Worm (Caenorhabditis elegans) whole organism, mixed stage, embryonic: ENCODE results near the gene Y69A2AR.16.

ENCODE experiments used
- M03D4.4 ChIP-seq: sonication (generic microtip); optimal IDR thresholded peaks from 2 replicates; lab custom pipeline; 2017; ENCODE audit warnings: mild to moderate bottlenecking, missing genetic modification characterization, missing compliant biosample characterization
- bed-3 ChIP-seq: fragments of 200-800 bp; sonication (Bioruptor generic); optimal IDR thresholded peaks from 3 replicates; lab custom pipeline; 2018; ENCODE audit warnings: mild to moderate bottlenecking, missing genetic modification characterization, moderate library complexity, missing compliant biosample characterization
- blmp-1 ChIP-seq: fragments of 150-350 bp; optimal IDR thresholded peaks from 2 replicates; lab custom pipeline; 2014; ENCODE audit warnings: missing biosample characterization, missing genetic modification characterization
- ceh-39 ChIP-seq: fragments of 150-350 bp; optimal IDR thresholded peaks from 2 replicates; lab custom pipeline; 2014; ENCODE audit warnings: missing biosample characterization, missing genetic modification characterization
- ceh-43 ChIP-seq: fragments of 200-800 bp; sonication (Bioruptor generic); optimal IDR thresholded peaks from 2 replicates; lab custom pipeline; 2018; ENCODE audit warnings: mild to moderate bottlenecking, missing genetic modification characterization, moderate library complexity, missing compliant biosample characterization
- ceh-83 ChIP-seq: fragments of 200-800 bp; sonication (Bioruptor generic); optimal IDR thresholded peaks from 2 replicates; lab custom pipeline; 2018; ENCODE audit warnings: mild to moderate bottlenecking, missing genetic modification characterization, missing compliant biosample characterization
- ces-1 ChIP-seq: fragments of 150-350 bp; optimal IDR thresholded peaks from 2 replicates; lab custom pipeline; 2014; ENCODE audit warnings: missing biosample characterization, missing genetic modification reagents, missing genetic modification characterization
- drap-1 ChIP-seq: fragments of 200-800 bp; sonication (Bioruptor generic); optimal IDR thresholded peaks from 3 replicates; lab custom pipeline; 2018; ENCODE audit warnings: mild to moderate bottlenecking, missing genetic modification characterization, missing compliant biosample characterization
- elt-1 ChIP-seq: sonication (generic microtip); optimal IDR thresholded peaks from 2 replicates; lab custom pipeline; 2017; ENCODE audit warnings: missing genetic modification characterization, mild to moderate bottlenecking, missing compliant biosample characterization, antibody characterized with exemption, moderate library complexity, borderline replicate concordance; ENCODE audit not compliant: insufficient read depth
- elt-3 ChIP-seq: fragments of 150-350 bp; optimal IDR thresholded peaks from 2 replicates; lab custom pipeline; 2014; ENCODE audit warnings: missing biosample characterization, missing genetic modification characterization
- flh-1 ChIP-seq: fragments of 200-800 bp; sonication (Bioruptor generic); optimal IDR thresholded peaks from 2 replicates; lab custom pipeline; 2018; ENCODE audit warnings: mild to moderate bottlenecking, missing genetic modification characterization, moderate library complexity, missing compliant biosample characterization
- hlh-1 ChIP-seq: fragments of 150-350 bp; optimal IDR thresholded peaks from 2 replicates; lab custom pipeline; 2014; ENCODE audit warnings: missing biosample characterization, missing genetic modification reagents, missing genetic modification characterization
- lin-13 ChIP-seq: fragments of 150-350 bp; optimal IDR thresholded peaks from 2 replicates; lab custom pipeline; 2014; ENCODE audit warnings: missing biosample characterization, missing genetic modification characterization
- lin-32 ChIP-seq: fragments of 200-800 bp; sonication (Bioruptor generic); optimal IDR thresholded peaks from 2 replicates; lab custom pipeline; 2018; ENCODE audit warnings: mild to moderate bottlenecking, missing genetic modification characterization, missing compliant biosample characterization
- lsy-2 ChIP-seq: fragments of 150-350 bp; optimal IDR thresholded peaks from 2 replicates; lab custom pipeline; 2014; ENCODE audit warnings: missing biosample characterization, missing genetic modification characterization
- mab-5 ChIP-seq: fragments of 150-350 bp; optimal IDR thresholded peaks from 2 replicates; lab custom pipeline; 2014; ENCODE audit warnings: missing biosample characterization, missing genetic modification characterization
- mls-2 ChIP-seq: sonication (generic microtip); optimal IDR thresholded peaks from 2 replicates; lab custom pipeline; 2016; ENCODE audit warnings: mild to moderate bottlenecking, missing genetic modification characterization, moderate library complexity, missing compliant biosample characterization
- nhr-12 ChIP-seq: fragments of 150-350 bp; optimal IDR thresholded peaks from 2 replicates; lab custom pipeline; 2014; ENCODE audit warnings: missing biosample characterization, missing genetic modification characterization
- nhr-2 ChIP-seq: fragments of 150-350 bp; optimal IDR thresholded peaks from 2 replicates; lab custom pipeline; 2014; ENCODE audit warnings: missing biosample characterization, missing genetic modification characterization
- nhr-237 ChIP-seq: fragments of 150-350 bp; optimal IDR thresholded peaks from 2 replicates; lab custom pipeline; 2014; ENCODE audit warnings: missing biosample characterization, missing genetic modification characterization
- nhr-28 ChIP-seq: fragments of 150-350 bp; optimal IDR thresholded peaks from 2 replicates; lab custom pipeline; 2014; ENCODE audit warnings: missing biosample characterization, missing genetic modification characterization
- nhr-76 ChIP-seq: sonication (generic microtip); optimal IDR thresholded peaks from 2 replicates; lab custom pipeline; 2017; ENCODE audit warnings: missing biosample characterization, missing genetic modification characterization
- pha-4 ChIP-seq: fragments of 150-350 bp; optimal IDR thresholded peaks from 2 replicates; lab custom pipeline; 2018; ENCODE audit warnings: missing biosample characterization, missing genetic modification reagents, missing genetic modification characterization
- sem-2 ChIP-seq: fragments of 200-800 bp; sonication (Bioruptor generic); optimal IDR thresholded peaks from 2 replicates; lab custom pipeline; 2018; ENCODE audit warnings: mild to moderate bottlenecking, missing genetic modification characterization, missing compliant biosample characterization
- snpc-4 ChIP-seq: fragments of 150-350 bp; optimal IDR thresholded peaks from 2 replicates; lab custom pipeline; 2014; ENCODE audit warnings: missing biosample characterization, missing genetic modification characterization
- sptf-1 ChIP-seq: sonication (generic microtip); optimal IDR thresholded peaks from 2 replicates; lab custom pipeline; 2017; ENCODE audit warnings: mild to moderate bottlenecking, missing genetic modification characterization, moderate library complexity, missing compliant biosample characterization
- tbx-8 ChIP-seq: fragments of 200-800 bp; sonication (Bioruptor generic); optimal IDR thresholded peaks from 2 replicates; lab custom pipeline; 2018; ENCODE audit warnings: mild to moderate bottlenecking, missing genetic modification characterization, moderate library complexity, missing compliant biosample characterization
- unc-120 ChIP-seq: sonication (generic microtip); optimal IDR thresholded peaks from 2 replicates; lab custom pipeline; 2017; ENCODE audit warnings: missing genetic modification characterization, missing compliant biosample characterization; ENCODE audit not compliant: poor library complexity, severe bottlenecking
- unc-39 ChIP-seq: fragments of 150-350 bp; optimal IDR thresholded peaks from 2 replicates; lab custom pipeline; 2014; ENCODE audit warnings: missing biosample characterization, missing genetic modification characterization
- unc-62 ChIP-seq: fragments of 150-350 bp; optimal IDR thresholded peaks from 2 replicates; lab custom pipeline; 2014; ENCODE audit warnings: missing biosample characterization, missing genetic modification reagents, missing genetic modification characterization
- zip-8 ChIP-seq: fragments of 150-350 bp; optimal IDR thresholded peaks from 2 replicates; lab custom pipeline; 2014; ENCODE audit warnings: missing biosample characterization, missing genetic modification characterization
- ztf-11 ChIP-seq: fragments of 150-350 bp; optimal IDR thresholded peaks from 2 replicates; lab custom pipeline; 2014; ENCODE audit warnings: missing biosample characterization, missing genetic modification characterization

Y69A2AR.16 gene

DNA sequence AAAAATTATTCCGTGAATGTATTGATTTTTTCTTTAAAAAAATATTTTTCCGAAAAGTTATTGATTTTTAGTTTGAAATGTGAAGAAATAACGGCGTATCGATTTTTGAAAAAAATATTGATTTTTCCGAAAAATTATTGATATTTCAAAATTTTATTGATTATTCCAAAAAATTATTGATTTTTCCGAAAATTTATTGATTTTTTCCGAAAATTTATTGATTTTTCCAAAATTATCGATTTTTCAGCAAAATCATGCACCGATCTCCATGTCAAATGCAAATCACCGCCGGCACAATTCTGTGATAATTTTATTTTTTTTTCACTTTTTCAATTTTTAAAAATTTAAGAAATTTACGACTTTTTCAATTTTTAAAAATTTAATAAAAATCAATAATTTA, 51.9 kb downstream of the Y69A2AR.16 start:
- TF ChIP-seq blmp-1 (no peak), lsy-2 (tag; lab: Kevin White, UChicago) (no peak), lin-32 (GFP tag; lab: Kevin White, UChicago) (no peak), ceh-43 (GFP tag; lab: Kevin White, UChicago) (no peak), ztf-11 (tag; lab: Kevin White, UChicago) (no peak), drap-1 (GFP tag; lab: Kevin White, UChicago) (no peak), sem-2 (no peak), lin-13 (tag; lab: Kevin White, UChicago) (no peak), snpc-4 (tag; lab: Kevin White, UChicago) (no peak), bed-3 (no peak), nhr-12 (tag; lab: Kevin White, UChicago) (no peak), mab-5 (no peak), sptf-1 (no peak), mls-2 (no peak)
- TF ChIP-seq, all 35 proteins: peak for 0

DNA sequence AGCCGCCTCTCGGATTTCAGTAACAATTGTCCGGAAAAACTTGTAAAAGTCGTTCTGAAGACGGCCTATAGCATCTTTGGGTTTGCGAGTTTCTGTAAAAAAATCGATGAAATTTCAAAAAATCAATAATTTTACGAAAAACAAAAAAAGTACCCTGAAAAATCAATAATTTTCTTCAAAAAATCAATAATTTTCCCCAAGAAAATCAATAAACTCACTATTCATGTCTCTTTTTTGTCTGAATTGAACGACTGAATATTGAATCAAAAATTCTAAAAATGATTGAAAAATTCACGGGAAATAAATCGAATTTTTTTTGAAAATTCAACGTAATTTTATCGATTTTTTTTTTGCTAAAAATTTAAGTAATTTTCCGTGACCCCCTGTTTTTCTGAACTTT, 53.8 kb downstream of the Y69A2AR.16 start, which contains the start of gene Y69A2AR.23:
TSS of gene Y69A2AR.23 (minus strand) at position 267 of the 400 bp plus-strand sequence.
- TF ChIP-seq pha-4 (tag; lab: Kevin White, UChicago) (no peak), sptf-1 (no peak), nhr-2 (tag; lab: Kevin White, UChicago) (no peak), lsy-2 (tag; lab: Kevin White, UChicago) (no peak), ceh-39 (tag; lab: Kevin White, UChicago) (no peak)

DNA sequence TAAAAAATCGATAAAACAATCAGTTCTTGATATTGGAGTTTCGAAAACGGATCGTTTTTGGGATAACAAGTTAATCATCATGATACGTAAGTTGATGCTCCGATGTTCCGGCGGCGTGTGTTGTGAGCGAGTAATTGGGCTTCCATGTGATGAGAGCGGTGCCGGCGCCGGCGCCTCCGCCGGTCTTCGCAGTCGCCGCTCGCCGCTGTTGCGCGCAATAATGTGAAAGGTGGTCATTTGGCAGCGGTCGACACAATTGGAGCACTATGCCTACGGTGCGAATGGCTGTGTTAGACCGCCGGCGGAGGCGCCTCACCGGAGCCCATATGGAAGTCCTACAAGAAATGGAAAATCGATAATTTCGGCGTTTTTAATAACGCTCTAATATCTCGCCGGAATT, 54.2 kb downstream of the Y69A2AR.16 start:
- TF ChIP-seq nhr-76, result no peak
- TF ChIP-seq tbx-8, result no peak
- no peak for TF ChIP-seq sem-2
- no peak for TF ChIP-seq unc-120 (tag; lab: Kevin White, UChicago)
- no peak for TF ChIP-seq unc-62 (GFP tag; lab: Kevin White, UChicago)
- TF ChIP-seq lin-13 (tag; lab: Kevin White, UChicago), result no peak
- TF ChIP-seq nhr-12 (tag; lab: Kevin White, UChicago), result no peak
- no peak for TF ChIP-seq hlh-1 (tag; lab: Kevin White, UChicago)
- TF ChIP-seq elt-1 (tag; lab: Kevin White, UChicago), result no peak
- no peak for TF ChIP-seq nhr-28 (tag; lab: Kevin White, UChicago)

DNA sequence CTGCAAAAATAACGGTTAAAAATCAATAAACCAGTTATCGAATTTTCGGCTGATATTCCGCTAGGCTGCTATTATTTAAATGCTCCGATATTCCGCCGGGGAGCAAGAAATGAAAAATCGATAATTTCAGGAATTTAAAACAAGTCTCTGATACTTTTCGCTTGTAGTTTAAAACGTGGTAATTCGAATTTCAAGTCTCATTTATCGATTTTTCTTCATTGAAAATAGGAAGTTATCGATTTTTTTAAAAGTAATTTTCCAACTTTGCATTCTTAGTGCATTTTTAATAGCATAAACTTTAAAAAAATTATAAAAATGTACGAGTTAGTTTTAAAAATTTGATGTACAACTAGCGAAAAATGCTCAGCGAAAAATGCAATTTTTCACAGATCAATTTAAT, 54.7 kb downstream of the Y69A2AR.16 start:
- TF ChIP-seq bed-3 (no peak), ceh-83 (GFP tag; lab: Kevin White, UChicago) (no peak), M03D4.4 (no peak), ces-1 (GFP tag; lab: Kevin White, UChicago) (no peak), elt-3 (tag; lab: Kevin White, UChicago) (no peak), mls-2 (no peak), nhr-2 (tag; lab: Kevin White, UChicago) (no peak), lsy-2 (tag; lab: Kevin White, UChicago) (no peak), unc-39 (tag; lab: Kevin White, UChicago) (no peak), drap-1 (GFP tag; lab: Kevin White, UChicago) (no peak), ceh-43 (GFP tag; lab: Kevin White, UChicago) (no peak)
- TF ChIP-seq, all 35 proteins: peak for 0

DNA sequence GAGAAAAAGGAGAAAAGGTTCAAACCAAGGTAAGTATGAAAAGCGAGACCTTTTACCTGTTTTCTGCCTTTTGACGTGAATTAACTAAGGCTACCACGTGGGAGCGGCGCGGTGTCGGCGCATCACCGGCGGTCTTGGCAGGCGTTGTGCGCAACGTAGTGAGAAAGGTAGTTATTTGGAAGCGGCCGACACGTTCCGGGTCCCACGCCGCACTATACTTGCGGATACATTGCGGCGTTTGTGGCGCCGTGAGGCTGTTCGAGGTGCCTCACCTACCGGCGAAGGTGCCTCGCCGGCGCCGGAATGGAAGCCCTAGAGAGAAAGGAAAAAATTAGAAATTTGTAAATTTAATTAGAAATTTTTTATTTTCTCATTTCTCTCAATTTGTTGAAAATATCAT, 55.3 kb downstream of the Y69A2AR.16 start:
- TF ChIP-seq nhr-76, result no peak
- TF ChIP-seq snpc-4 (tag; lab: Kevin White, UChicago), result no peak
- TF ChIP-seq flh-1 (GFP tag; lab: Kevin White, UChicago), result no peak
- TF ChIP-seq unc-120 (tag; lab: Kevin White, UChicago), result no peak
- no peak for TF ChIP-seq drap-1 (GFP tag; lab: Kevin White, UChicago)
- TF ChIP-seq ceh-43 (GFP tag; lab: Kevin White, UChicago), result no peak
- TF ChIP-seq nhr-2 (tag; lab: Kevin White, UChicago), result no peak
- TF ChIP-seq zip-8, result no peak
- no peak for TF ChIP-seq nhr-237 (tag; lab: Kevin White, UChicago)
- TF ChIP-seq ztf-11 (tag; lab: Kevin White, UChicago), result no peak
- TF ChIP-seq unc-39 (tag; lab: Kevin White, UChicago), result no peak
- TF ChIP-seq bed-3, result no peak
- TF ChIP-seq nhr-28 (tag; lab: Kevin White, UChicago), result no peak
- no peak for TF ChIP-seq tbx-8
